Worm (Caenorhabditis elegans): ENCODE measurements around the gene ZC477.7.

ZC477.7 gene

DNA sequence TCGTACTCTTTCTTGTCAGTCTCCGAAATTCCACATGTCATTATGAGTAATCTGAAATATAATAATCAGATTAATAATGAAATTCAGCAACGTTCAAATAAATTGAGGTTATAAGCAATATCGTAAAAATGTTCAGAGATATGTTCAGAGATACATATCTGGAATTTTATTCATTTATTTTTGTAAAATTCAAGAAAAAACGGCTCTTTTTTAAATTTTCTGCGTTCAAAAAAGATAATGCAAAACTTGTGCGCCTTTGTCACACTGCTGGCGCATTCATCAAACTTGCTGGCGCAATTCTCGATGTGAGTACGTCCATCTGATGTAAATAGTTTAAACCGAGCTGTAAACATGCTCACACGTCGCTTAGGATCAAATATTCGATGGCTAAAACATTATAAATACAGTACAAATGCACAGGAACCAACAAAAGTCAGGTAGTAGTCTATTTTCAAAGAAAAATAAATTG lies 8.0 kb downstream of the ZC477.7 start, which contains the start of the genes rde-8 and ZC477.3 (continued):
- TF ChIP-seq F10E7.11 (tag; optimal IDR thresholded peaks at IDR 0.05) (no peak), mcd-1 (GFP tag; IDR thresholded peaks at IDR 0.05) (peak; percentile 79), Y56A3A.18 (GFP tag; IDR thresholded peaks at IDR 0.05) (no peak), Y67H2A.10 (GFP tag; conservative IDR thresholded peaks at IDR 0.05) (no peak), nfya-1 (tag; optimal IDR thresholded peaks at IDR 0.05; ENCODE audit: borderline replicate concordance, insufficient read depth) (no peak), Y53F4B.3 (GFP tag; IDR thresholded peaks at IDR 0.05) (no peak), nhr-179 (tag; optimal IDR thresholded peaks at IDR 0.05) (no peak), hlh-26 (GFP tag; conservative IDR thresholded peaks at IDR 0.05) (no peak), ztf-18 (tag; optimal IDR thresholded peaks at IDR 0.05) (peak; percentile 95), ztf-26 (tag; optimal IDR thresholded peaks at IDR 0.05) (no peak), ceh-27 (GFP tag; optimal IDR thresholded peaks at IDR 0.05) (no peak), B0035.1 (tag; optimal IDR thresholded peaks at IDR 0.05) (no peak), B0336.3 (GFP tag; IDR thresholded peaks at IDR 0.05) (peak; percentile 54; the same call in 1 of the 2 replicates), xnd-1 (tag; optimal IDR thresholded peaks at IDR 0.05) (peak; percentile 17), ceh-91 (GFP tag; IDR thresholded peaks at IDR 0.05) (no peak), B0019.2 (GFP tag; conservative IDR thresholded peaks at IDR 0.05) (no peak), bed-1 (GFP tag; IDR thresholded peaks at IDR 0.05) (no peak), ztf-28 (GFP tag; IDR thresholded peaks at IDR 0.05) (no peak), ceh-40 (GFP tag; IDR thresholded peaks at IDR 0.05) (no peak), ztf-3 (GFP tag; optimal IDR thresholded peaks at IDR 0.05) (no peak), lsy-27 (tag; optimal IDR thresholded peaks at IDR 0.05; ENCODE audit: borderline replicate concordance, insufficient read depth) (no peak), Y53G8AR.9 (GFP tag; conservative IDR thresholded peaks at IDR 0.05) (0 out of 2 replicates have a peak, but pooled peaks have one; percentile 30), unc-130 (GFP tag; optimal IDR thresholded peaks at IDR 0.05) (no peak), cebp-2 (GFP tag; IDR thresholded peaks at IDR 0.05) (no peak), madf-10 (tag; optimal IDR thresholded peaks at IDR 0.05) (no peak), hmg-1.2 (GFP tag; IDR thresholded peaks at IDR 0.05) (peak; percentile 36; the same call in 1 of the 2 replicates), ztf-22 (GFP tag; optimal IDR thresholded peaks at IDR 0.05) (no peak), K12H6.12 (tag; optimal IDR thresholded peaks at IDR 0.05) (no peak), pha-4 (tag; optimal IDR thresholded peaks at IDR 0.05) (no peak), zfh-2 (GFP tag; conservative IDR thresholded peaks at IDR 0.05) (no peak), F33H1.4 (GFP tag; IDR thresholded peaks at IDR 0.05) (peak; percentile 65), efl-1 (GFP tag; optimal IDR thresholded peaks at IDR 0.05) (peak; percentile 12), nhr-120 (GFP tag; IDR thresholded peaks at IDR 0.05) (no peak), T07F8.4 (tag; optimal IDR thresholded peaks at IDR 0.05) (no peak), mel-28 (tag; optimal IDR thresholded peaks at IDR 0.05; ENCODE audit: borderline replicate concordance) (no peak), snpc-4 (GFP tag; optimal IDR thresholded peaks at IDR 0.05) (no peak), snpc-4 (tag; optimal IDR thresholded peaks at IDR 0.05) (peak in 3 of 4 experiments; percentile 31 to 79 (median 70)), sea-2 (GFP tag; IDR thresholded peaks at IDR 0.05) (no peak), egrh-3 (GFP tag; IDR thresholded peaks at IDR 0.05) (no peak), sdz-38 (tag; optimal IDR thresholded peaks at IDR 0.05) (no peak), ZK185.1 (tag; optimal IDR thresholded peaks at IDR 0.05; ENCODE audit: poor library complexity, severe bottlenecking) (peak; percentile 31), rcor-1 (GFP tag; IDR thresholded peaks at IDR 0.05) (peak; percentile 30; the same call in 1 of the 2 replicates), hrde-1 (tag; optimal IDR thresholded peaks at IDR 0.05; ENCODE audit: borderline replicate concordance) (no peak), ceh-79 (tag; optimal IDR thresholded peaks at IDR 0.05) (no peak), F37B4.10 (GFP tag; IDR thresholded peaks at IDR 0.05) (no peak), ets-4 (GFP tag; optimal IDR thresholded peaks at IDR 0.05) (no peak), tbp1 (GFP tag; optimal IDR thresholded peaks at IDR 0.05) (peak; percentile 26), ceh-100 (GFP tag; IDR thresholded peaks at IDR 0.05) (no peak), chd-7 (tag; optimal IDR thresholded peaks at IDR 0.05) (no peak)

All from whole organism, young adult.